Worm (Caenorhabditis elegans): ENCODE results near the gene C40H5.2.

- no peak for TF ChIP-seq unc-39 (tag; optimal IDR thresholded peaks at IDR 0.05)
- no peak for TF ChIP-seq nhr-237 (tag; optimal IDR thresholded peaks at IDR 0.05)
- no peak for TF ChIP-seq ceh-82 (tag; optimal IDR thresholded peaks at IDR 0.05)
- TF ChIP-seq nhr-23 (tag; optimal IDR thresholded peaks at IDR 0.05) = no peak
- TF ChIP-seq nhr-11 (tag; optimal IDR thresholded peaks at IDR 0.05) = no peak
- TF ChIP-seq aly-2 (tag; optimal IDR thresholded peaks at IDR 0.05) = no peak
- no peak for TF ChIP-seq lin-13 (GFP tag; optimal IDR thresholded peaks at IDR 0.05)
- no peak for TF ChIP-seq ztf-11 (tag; optimal IDR thresholded peaks at IDR 0.05)
- TF ChIP-seq lin-11 (tag; optimal IDR thresholded peaks at IDR 0.05) = no peak
- TF ChIP-seq ama-1 (optimal IDR thresholded peaks at IDR 0.05) = no peak
- TF ChIP-seq nhr-12 (tag; optimal IDR thresholded peaks at IDR 0.05) = no peak
- no peak for TF ChIP-seq lsy-2 (tag; optimal IDR thresholded peaks at IDR 0.05)
- TF ChIP-seq nhr-25 (tag; optimal IDR thresholded peaks at IDR 0.05) = peak; percentile 43
Observed at ce11 chrX:11720058-11720457, 25.8 kb upstream of the C40H5.2 start.

Measured in whole organism, L2 larva.